Worm (Caenorhabditis elegans): Measurements from ENCODE around the gene K01A6.4.

K01A6.4 gene

ce11 chrIV:11717094-11717876, 22.8 kb downstream of the K01A6.4 start:
- TF ChIP-seq him-1 (tag; optimal IDR thresholded peaks at IDR 0.05) (no peak), W03F9.2 (tag; optimal IDR thresholded peaks at IDR 0.05) (no peak), dao-5 (tag; optimal IDR thresholded peaks at IDR 0.05) (no peak)

- TF ChIP-seq W03F9.2 (tag; optimal IDR thresholded peaks at IDR 0.05) (no peak), him-1 (tag; optimal IDR thresholded peaks at IDR 0.05) (no peak), dao-5 (tag; optimal IDR thresholded peaks at IDR 0.05) (no peak)
Observed at ce11 chrIV:11716414-11716813, 23.7 kb downstream of the K01A6.4 start.

- no peak for TF ChIP-seq W03F9.2 (tag; optimal IDR thresholded peaks at IDR 0.05)
- no peak for TF ChIP-seq dao-5 (tag; optimal IDR thresholded peaks at IDR 0.05)
- no peak for TF ChIP-seq him-1 (tag; optimal IDR thresholded peaks at IDR 0.05)
Observed at ce11 chrIV:11714739-11715138, 25.4 kb downstream of the K01A6.4 start, which contains the start of gene magi-1. Gene magi-1, plus strand, starts transcription at chrIV:11715039.

- TF ChIP-seq W03F9.2 (tag; optimal IDR thresholded peaks at IDR 0.05), result no peak
- TF ChIP-seq him-1 (tag; optimal IDR thresholded peaks at IDR 0.05), result no peak
Observed at ce11 chrIV:11713289-11713688, 26.8 kb downstream of the K01A6.4 start.

- no peak for TF ChIP-seq him-1 (tag; optimal IDR thresholded peaks at IDR 0.05)
- TF ChIP-seq W03F9.2 (tag; optimal IDR thresholded peaks at IDR 0.05), result no peak
- no peak for TF ChIP-seq dao-5 (tag; optimal IDR thresholded peaks at IDR 0.05)
Observed at ce11 chrIV:11710331-11710730, 29.8 kb downstream of the K01A6.4 start.

- no peak for TF ChIP-seq dao-5 (tag; optimal IDR thresholded peaks at IDR 0.05)
- TF ChIP-seq W03F9.2 (tag; optimal IDR thresholded peaks at IDR 0.05), result no peak
- no peak for TF ChIP-seq him-1 (tag; optimal IDR thresholded peaks at IDR 0.05)
Observed at ce11 chrIV:11703685-11704296, 36.3 kb downstream of the K01A6.4 start, which contains the start of the genes T22B3.3 and alg-3. Gene T22B3.3, minus strand, starts transcription at chrIV:11703785. Gene alg-3, plus strand, starts transcription at chrIV:11704246.

ce11 chrIV:11701878-11702277, 38.2 kb downstream of the K01A6.4 start:
- TF ChIP-seq dao-5 (tag; optimal IDR thresholded peaks at IDR 0.05), result no peak
- TF ChIP-seq him-1 (tag; optimal IDR thresholded peaks at IDR 0.05), result no peak
- no peak for TF ChIP-seq W03F9.2 (tag; optimal IDR thresholded peaks at IDR 0.05)

ce11 chrIV:11700752-11701151, 39.4 kb downstream of the K01A6.4 start, which contains the start of gene dpy-20:
Gene dpy-20, minus strand, starts transcription at chrIV:11700852.
- TF ChIP-seq W03F9.2 (tag; optimal IDR thresholded peaks at IDR 0.05), result no peak
- TF ChIP-seq him-1 (tag; optimal IDR thresholded peaks at IDR 0.05), result no peak
- TF ChIP-seq dao-5 (tag; optimal IDR thresholded peaks at IDR 0.05), result no peak

- TF ChIP-seq him-1 (tag; optimal IDR thresholded peaks at IDR 0.05) (no peak), W03F9.2 (tag; optimal IDR thresholded peaks at IDR 0.05) (no peak), dao-5 (tag; optimal IDR thresholded peaks at IDR 0.05) (no peak)
Observed at ce11 chrIV:11700100-11700499, 40.0 kb downstream of the K01A6.4 start.

- no peak for TF ChIP-seq dao-5 (tag; optimal IDR thresholded peaks at IDR 0.05)
- no peak for TF ChIP-seq him-1 (tag; optimal IDR thresholded peaks at IDR 0.05)
- TF ChIP-seq W03F9.2 (tag; optimal IDR thresholded peaks at IDR 0.05), result no peak
Observed at ce11 chrIV:11697514-11697913, 42.6 kb downstream of the K01A6.4 start.

ce11 chrIV:11695634-11696033, 44.5 kb downstream of the K01A6.4 start:
- TF ChIP-seq W03F9.2 (tag; optimal IDR thresholded peaks at IDR 0.05), result peak; percentile 48
- TF ChIP-seq dao-5 (tag; optimal IDR thresholded peaks at IDR 0.05), result no peak
- TF ChIP-seq him-1 (tag; optimal IDR thresholded peaks at IDR 0.05), result no peak

- TF ChIP-seq dao-5 (tag; optimal IDR thresholded peaks at IDR 0.05) (no peak), him-1 (tag; optimal IDR thresholded peaks at IDR 0.05) (no peak), W03F9.2 (tag; optimal IDR thresholded peaks at IDR 0.05) (no peak)
Observed at ce11 chrIV:11694143-11694542, 46.0 kb downstream of the K01A6.4 start, which contains the start of gene ZK792.7. Gene ZK792.7, plus strand, starts transcription at chrIV:11694443.

ce11 chrIV:11693493-11693892, 46.6 kb downstream of the K01A6.4 start, which contains the start of gene ZK792.12:
Gene ZK792.12, plus strand, starts transcription at chrIV:11693793.
- no peak for TF ChIP-seq him-1 (tag; optimal IDR thresholded peaks at IDR 0.05)
- TF ChIP-seq W03F9.2 (tag; optimal IDR thresholded peaks at IDR 0.05), result no peak
- TF ChIP-seq dao-5 (tag; optimal IDR thresholded peaks at IDR 0.05), result no peak

ce11 chrIV:11692071-11692673, 47.9 kb downstream of the K01A6.4 start:
- TF ChIP-seq dao-5 (tag; optimal IDR thresholded peaks at IDR 0.05) (peak; percentile 55), W03F9.2 (tag; optimal IDR thresholded peaks at IDR 0.05) (peak; percentile 38), him-1 (tag; optimal IDR thresholded peaks at IDR 0.05) (peak; percentile 52)
